Worm (Caenorhabditis elegans) whole organism, L1 larva: Measurements from ENCODE around the gene tkr-1.

Source experiments
- C16A3.4 ChIP-seq: fragments of 150-350 bp; optimal IDR thresholded peaks from 2 replicates; lab custom pipeline; 2014; ENCODE audit warnings: missing biosample characterization, missing genetic modification characterization
- aha-1 ChIP-seq: fragments of 150-350 bp; optimal IDR thresholded peaks from 2 replicates; lab custom pipeline; 2014; ENCODE audit warnings: missing biosample characterization, missing genetic modification characterization
- alr-1 ChIP-seq: fragments of 200-800 bp; sonication (Bioruptor generic); optimal IDR thresholded peaks from 2 replicates; lab custom pipeline; 2018; ENCODE audit warnings: borderline replicate concordance, mild to moderate bottlenecking, missing genetic modification characterization, missing compliant biosample characterization
- aly-2 ChIP-seq: fragments of 150-350 bp; optimal IDR thresholded peaks from 2 replicates; lab custom pipeline; 2014; ENCODE audit warnings: missing biosample characterization, missing genetic modification characterization
- ama-1 ChIP-seq: fragments of 150-350 bp; optimal IDR thresholded peaks from 2 replicates; lab custom pipeline; 2014
- blmp-1 ChIP-seq: fragments of 150-350 bp; optimal IDR thresholded peaks from 2 replicates; lab custom pipeline; 2014; ENCODE audit warnings: missing biosample characterization, missing genetic modification characterization
- ceh-82 ChIP-seq, 3 experiments: fragments of 150-350 bp in 1 of 3; sonication (generic microtip) in 2 of 3; optimal IDR thresholded peaks; 2 replicates each; lab custom pipeline; 2014 to 2017; ENCODE audit warnings: missing biosample characterization in 3 of 3, missing genetic modification characterization in 3 of 3
- ces-1 ChIP-seq: fragments of 150-350 bp; optimal IDR thresholded peaks from 2 replicates; lab custom pipeline; 2014; ENCODE audit warnings: missing biosample characterization, missing genetic modification reagents, missing genetic modification characterization
- efl-3 ChIP-seq: fragments of 200-800 bp; sonication (Bioruptor generic); optimal IDR thresholded peaks from 2 replicates; lab custom pipeline; 2018; ENCODE audit warnings: mild to moderate bottlenecking, missing genetic modification characterization, missing compliant biosample characterization
- egl-27 ChIP-seq, 2 experiments: fragments of 150-350 bp in 1 of 2; sonication (generic microtip); optimal IDR thresholded peaks; 3 replicates each; lab custom pipeline; 2017 to 2018; ENCODE audit warnings: missing biosample characterization in 2 of 2, missing genetic modification characterization in 2 of 2, missing genetic modification reagents in 2 of 2
- fkh-10 ChIP-seq: sonication (generic microtip); optimal IDR thresholded peaks from 2 replicates; lab custom pipeline; 2017; ENCODE audit warnings: missing biosample characterization, missing genetic modification reagents, missing genetic modification characterization
- fkh-4 ChIP-seq: sonication (generic microtip); optimal IDR thresholded peaks from 2 replicates; lab custom pipeline; 2016; ENCODE audit warnings: missing compliant biosample characterization, missing genetic modification characterization, borderline replicate concordance
- fkh-8 ChIP-seq: sonication (generic microtip); optimal IDR thresholded peaks from 2 replicates; lab custom pipeline; 2016; ENCODE audit warnings: mild to moderate bottlenecking, missing genetic modification characterization, missing compliant biosample characterization
- fos-1 ChIP-seq: fragments of 150-350 bp; optimal IDR thresholded peaks from 2 replicates; lab custom pipeline; 2014; ENCODE audit warnings: missing biosample characterization, missing genetic modification characterization
- grh-1 ChIP-seq: fragments of 200-800 bp; sonication (Bioruptor generic); IDR thresholded peaks from 2 replicates; pipeline ENCODE4 v1.3.6; 2022; ENCODE audit warnings: missing genetic modification reagents, missing genetic modification characterization, missing compliant biosample characterization
- lin-13 ChIP-seq: fragments of 150-350 bp; optimal IDR thresholded peaks from 2 replicates; lab custom pipeline; 2014; ENCODE audit warnings: missing biosample characterization, missing genetic modification reagents, missing genetic modification characterization
- lin-15B ChIP-seq: fragments of 150-350 bp; sonication (generic microtip); optimal IDR thresholded peaks from 3 replicates; lab custom pipeline; 2014; ENCODE audit warnings: missing biosample characterization, missing genetic modification characterization
- lin-39 ChIP-seq: fragments of 150-350 bp; optimal IDR thresholded peaks from 2 replicates; lab custom pipeline; 2014; ENCODE audit warnings: missing biosample characterization, missing genetic modification reagents, missing genetic modification characterization
- mdl-1 ChIP-seq, 2 experiments: fragments of 150-350 bp; optimal IDR thresholded peaks; 2 replicates each; lab custom pipeline; 2014 to 2017; ENCODE audit warnings: missing biosample characterization in 2 of 2, missing genetic modification characterization in 2 of 2, inconsistent platforms in 1 of 2
- mep-1 ChIP-seq: fragments of 150-350 bp; optimal IDR thresholded peaks from 2 replicates; lab custom pipeline; 2014; ENCODE audit warnings: missing biosample characterization, missing genetic modification characterization
- nhr-19 ChIP-seq: fragments of 200-800 bp; sonication (Bioruptor generic); conservative IDR thresholded peaks from 2 replicates; pipeline ENCODE4 v1.3.6; 2022; ENCODE audit warnings: missing genetic modification characterization, missing compliant biosample characterization
- nhr-237 ChIP-seq: fragments of 150-350 bp; optimal IDR thresholded peaks from 2 replicates; lab custom pipeline; 2014; ENCODE audit warnings: missing biosample characterization, missing genetic modification characterization
- nhr-28 ChIP-seq: fragments of 150-350 bp; optimal IDR thresholded peaks from 2 replicates; lab custom pipeline; 2014; ENCODE audit warnings: missing biosample characterization, missing genetic modification characterization
- nhr-71 ChIP-seq: sonication (generic microtip); optimal IDR thresholded peaks from 2 replicates; lab custom pipeline; 2016; ENCODE audit warnings: mild to moderate bottlenecking, missing genetic modification characterization, moderate library complexity, missing compliant biosample characterization
- nhr-76 ChIP-seq: sonication (generic microtip); optimal IDR thresholded peaks from 2 replicates; lab custom pipeline; 2017; ENCODE audit warnings: missing biosample characterization, missing genetic modification characterization
- nhr-77 ChIP-seq: fragments of 150-350 bp; optimal IDR thresholded peaks from 2 replicates; lab custom pipeline; 2014; ENCODE audit warnings: missing biosample characterization, missing genetic modification characterization
- nhr-84 ChIP-seq: sonication (generic microtip); optimal IDR thresholded peaks from 2 replicates; lab custom pipeline; 2017; ENCODE audit warnings: missing biosample characterization, missing genetic modification characterization
- nhr-85 ChIP-seq: sonication (generic microtip); peaks from one replicate; lab custom pipeline; 2016; ENCODE audit warnings: missing genetic modification characterization, inconsistent platforms, missing compliant biosample characterization
- nhr-90 ChIP-seq: sonication (generic microtip); optimal IDR thresholded peaks from 2 replicates; lab custom pipeline; 2016; ENCODE audit warnings: mild to moderate bottlenecking, missing genetic modification characterization, missing compliant biosample characterization; ENCODE audit not compliant: poor library complexity
- pag-3 ChIP-seq: sonication (generic microtip); optimal IDR thresholded peaks from 2 replicates; lab custom pipeline; 2017; ENCODE audit warnings: missing genetic modification characterization, mild to moderate bottlenecking, missing compliant biosample characterization, antibody characterized with exemption, borderline replicate concordance; ENCODE audit not compliant: insufficient read depth
- pax-3 ChIP-seq: fragments of 200-800 bp; sonication (Bioruptor generic); optimal IDR thresholded peaks from 2 replicates; lab custom pipeline; 2018; ENCODE audit warnings: mild to moderate bottlenecking, missing genetic modification characterization, moderate library complexity, missing compliant biosample characterization
- pqm-1 ChIP-seq: sonication (generic microtip); optimal IDR thresholded peaks from 3 replicates; lab custom pipeline; 2017; ENCODE audit warnings: missing biosample characterization, missing genetic modification characterization
- sptf-1 ChIP-seq: fragments of 150-350 bp; optimal IDR thresholded peaks from 2 replicates; lab custom pipeline; 2014; ENCODE audit warnings: missing biosample characterization, missing genetic modification characterization
- tlp-1 ChIP-seq: fragments of 150-350 bp; optimal IDR thresholded peaks from 2 replicates; lab custom pipeline; 2014; ENCODE audit warnings: missing biosample characterization, missing genetic modification characterization
- unc-30 ChIP-seq: sonication (generic microtip); optimal IDR thresholded peaks from 2 replicates; lab custom pipeline; 2017; ENCODE audit warnings: missing biosample characterization, missing genetic modification characterization
- zip-4 ChIP-seq: fragments of 200-800 bp; sonication (Bioruptor generic); optimal IDR thresholded peaks from 2 replicates; lab custom pipeline; 2018; ENCODE audit warnings: mild to moderate bottlenecking, missing genetic modification characterization, moderate library complexity, missing compliant biosample characterization

tkr-1 gene

ce11 chrIII:9383496-9383895 lies at the start of gene tkr-1:
Gene tkr-1 (plus strand): TSS chrIII:9383796.
- TF ChIP-seq nhr-71 (tag; lab: Kevin White, UChicago) (no peak), nhr-19 (GFP tag; lab: Robert Waterston, UW) (no peak), sptf-1 (no peak), grh-1 (GFP tag; lab: Robert Waterston, UW) (no peak), lin-39 (no peak), lin-15B (no peak), zip-4 (GFP tag; lab: Kevin White, UChicago) (no peak)
- TF ChIP-seq, all 84 proteins: peak for 0

- TF ChIP-seq fkh-8 (tag; lab: Kevin White, UChicago): no peak
- no peak for TF ChIP-seq fkh-4 (tag; lab: Kevin White, UChicago)
- TF ChIP-seq nhr-85 (tag; lab: Kevin White, UChicago): no peak
- no peak for TF ChIP-seq zip-4 (GFP tag; lab: Kevin White, UChicago)
- TF ChIP-seq fos-1 (tag; lab: Kevin White, UChicago): no peak
- no peak for TF ChIP-seq fkh-10 (GFP tag; lab: Kevin White, UChicago)
- TF ChIP-seq pqm-1 (tag; lab: Kevin White, UChicago): no peak
- no peak for TF ChIP-seq pag-3 (tag; lab: Kevin White, UChicago)
- no peak for TF ChIP-seq aha-1 (tag; lab: Kevin White, UChicago)
- no peak for TF ChIP-seq nhr-84
- TF ChIP-seq mdl-1 (tag; optimal IDR thresholded peaks at IDR 0.05; lab: Kevin White, UChicago): no peak
- TF ChIP-seq nhr-237: no peak
- no peak for TF ChIP-seq ama-1 (lab: Kevin White, UChicago)
- no peak for TF ChIP-seq unc-30 (tag; lab: Kevin White, UChicago)
- TF ChIP-seq C16A3.4 (tag; lab: Kevin White, UChicago): no peak
- no peak for TF ChIP-seq nhr-28
- TF ChIP-seq aly-2 (tag; lab: Kevin White, UChicago): no peak
- TF ChIP-seq, all 84 proteins: peak for 0
Observed at ce11 chrIII:9334174-9334573, 49.4 kb upstream of the tkr-1 start, which contains the start of gene elo-4. Gene elo-4 (minus strand): TSS chrIII:9334274.

DNA sequence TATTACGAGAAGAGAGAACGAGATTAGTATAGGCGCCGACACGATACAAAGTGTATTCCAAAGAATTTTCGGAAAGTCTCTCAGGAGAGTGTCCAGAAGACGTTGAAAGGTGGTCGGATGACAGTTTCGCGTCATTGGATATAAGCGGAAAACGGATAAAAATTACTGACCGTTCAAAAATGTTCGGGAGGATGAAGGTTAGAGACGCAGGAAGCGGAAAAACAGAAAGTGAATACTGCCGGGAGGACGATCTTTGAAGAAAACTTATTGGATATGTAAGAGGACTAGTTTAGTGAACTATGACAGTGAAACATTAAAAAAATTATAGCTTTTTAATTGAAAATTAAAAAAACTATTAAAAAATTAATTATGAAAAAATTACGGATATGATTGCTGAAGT lies 48.5 kb upstream of the tkr-1 start:
- TF ChIP-seq blmp-1 (tag; lab: Kevin White, UChicago) (peak; percentile 95), efl-3 (no peak)

DNA sequence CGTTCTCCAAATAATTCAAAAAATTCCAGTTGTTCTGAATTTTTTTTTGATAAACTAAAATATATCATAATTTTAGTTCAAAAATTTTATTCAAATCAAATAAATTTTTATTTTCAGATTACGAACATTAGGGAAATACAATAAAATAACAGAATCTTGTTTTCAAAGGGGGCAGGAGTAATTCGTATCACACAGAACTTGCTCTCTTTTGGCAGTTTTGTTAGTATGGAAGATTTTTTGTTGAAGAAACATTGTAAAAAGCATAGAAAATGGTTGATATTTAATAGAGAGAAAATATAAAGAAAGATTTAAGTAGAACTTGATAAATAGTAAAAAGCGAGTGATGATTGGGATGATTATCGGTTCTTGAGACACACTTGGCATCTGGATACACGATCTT lies 46.8 kb upstream of the tkr-1 start:
- TF ChIP-seq mep-1 (tag; lab: Kevin White, UChicago): no peak
- TF ChIP-seq ceh-82 (tag; optimal IDR thresholded peaks at IDR 0.05; lab: Kevin White, UChicago): no peak
- no peak for TF ChIP-seq nhr-237
- TF ChIP-seq pqm-1 (tag; lab: Kevin White, UChicago): no peak
- no peak for TF ChIP-seq nhr-77 (tag; lab: Kevin White, UChicago)
- no peak for TF ChIP-seq pax-3 (tag; lab: Kevin White, UChicago)
- no peak for TF ChIP-seq tlp-1 (tag; lab: Kevin White, UChicago)
- TF ChIP-seq alr-1 (tag; lab: Kevin White, UChicago): no peak
- TF ChIP-seq lin-13 (GFP tag; lab: Kevin White, UChicago): no peak
- TF ChIP-seq C16A3.4 (tag; lab: Kevin White, UChicago): no peak
- TF ChIP-seq aly-2 (tag; lab: Kevin White, UChicago): no peak
- no peak for TF ChIP-seq ces-1 (GFP tag; lab: Kevin White, UChicago)
- TF ChIP-seq nhr-90 (tag; lab: Kevin White, UChicago): no peak
- no peak for TF ChIP-seq grh-1 (GFP tag; lab: Robert Waterston, UW)
- no peak for TF ChIP-seq nhr-76 (tag; lab: Kevin White, UChicago)
- no peak for TF ChIP-seq egl-27 (tag; optimal IDR thresholded peaks at IDR 0.05; lab: Kevin White, UChicago)
- TF ChIP-seq zip-4 (GFP tag; lab: Kevin White, UChicago): no peak
- TF ChIP-seq, all 84 proteins: peak for 0
